Worm (Caenorhabditis elegans) whole organism, L1 larva: Measurements from ENCODE around the gene F26G1.11.

Source experiments
- C16A3.4 ChIP-seq: fragments of 150-350 bp; optimal IDR thresholded peaks from 2 replicates; lab custom pipeline; 2014; ENCODE audit warnings: missing biosample characterization, missing genetic modification characterization
- C34B4.2 ChIP-seq: sonication (generic microtip); optimal IDR thresholded peaks from 2 replicates; lab custom pipeline; 2017; ENCODE audit warnings: mild to moderate bottlenecking, missing genetic modification characterization, missing compliant biosample characterization
- F16B12.6 ChIP-seq: fragments of 150-350 bp; optimal IDR thresholded peaks from 2 replicates; lab custom pipeline; 2014; ENCODE audit warnings: missing biosample characterization, missing genetic modification characterization
- aha-1 ChIP-seq: fragments of 150-350 bp; optimal IDR thresholded peaks from 2 replicates; lab custom pipeline; 2014; ENCODE audit warnings: missing biosample characterization, missing genetic modification characterization
- ama-1 ChIP-seq: fragments of 150-350 bp; optimal IDR thresholded peaks from 2 replicates; lab custom pipeline; 2014
- ceh-63 ChIP-seq: fragments of 200-800 bp; sonication (Bioruptor generic); optimal IDR thresholded peaks from 2 replicates; lab custom pipeline; 2018; ENCODE audit warnings: mild to moderate bottlenecking, missing genetic modification characterization, missing compliant biosample characterization
- ceh-8 ChIP-seq: fragments of 200-800 bp; sonication (Bioruptor generic); optimal IDR thresholded peaks from 2 replicates; lab custom pipeline; 2018; ENCODE audit warnings: mild to moderate bottlenecking, missing genetic modification characterization, moderate library complexity, missing compliant biosample characterization
- ceh-88 ChIP-seq: fragments of 200-800 bp; sonication (Bioruptor generic); IDR thresholded peaks from 2 replicates; pipeline ENCODE4 v1.3.6; 2022; ENCODE audit warnings: missing genetic modification characterization, missing compliant biosample characterization
- ceh-90 ChIP-seq: sonication (generic microtip); optimal IDR thresholded peaks from 2 replicates; lab custom pipeline; 2016; ENCODE audit warnings: missing genetic modification characterization, missing compliant biosample characterization
- ces-1 ChIP-seq: fragments of 150-350 bp; optimal IDR thresholded peaks from 2 replicates; lab custom pipeline; 2014; ENCODE audit warnings: missing biosample characterization, missing genetic modification reagents, missing genetic modification characterization
- dpl-1 ChIP-seq, 3 experiments: fragments of 150-350 bp in 2 of 3; sonication (generic microtip) in 1 of 3; optimal IDR thresholded peaks; 2 replicates each; lab custom pipeline; 2014 to 2017; ENCODE audit warnings: missing biosample characterization in 3 of 3, missing genetic modification characterization in 3 of 3, missing genetic modification reagents in 3 of 3
- dsc-1 ChIP-seq: sonication (generic microtip); optimal IDR thresholded peaks from 2 replicates; lab custom pipeline; 2016; ENCODE audit warnings: mild to moderate bottlenecking, missing genetic modification characterization, missing compliant biosample characterization
- efl-1 ChIP-seq, 4 experiments: fragments of 150-350 bp; optimal IDR thresholded peaks in 3 of 4; peaks in 1 of 4; 1 replicate in 1 of 4; 2 replicates in 3 of 4; lab custom pipeline; 2014; ENCODE audit warnings: missing biosample characterization in 2 of 4, missing genetic modification characterization in 2 of 4, missing genetic modification reagents in 2 of 4
- egl-13 ChIP-seq: sonication (generic microtip); optimal IDR thresholded peaks from 2 replicates; lab custom pipeline; 2016; ENCODE audit warnings: missing genotype, missing genetic modification reagents, missing genetic modification characterization, missing compliant biosample characterization
- elt-2 ChIP-seq: sonication (generic microtip); optimal IDR thresholded peaks from 2 replicates; lab custom pipeline; 2016; ENCODE audit warnings: missing genetic modification characterization, mild to moderate bottlenecking, inconsistent platforms, missing compliant biosample characterization, missing genetic modification reagents
- ets-5 ChIP-seq: fragments of 200-800 bp; sonication (Bioruptor generic); IDR thresholded peaks from 2 replicates; pipeline ENCODE4 v1.3.6; 2022; ENCODE audit warnings: missing genetic modification characterization, missing compliant biosample characterization
- grh-1 ChIP-seq: fragments of 200-800 bp; sonication (Bioruptor generic); IDR thresholded peaks from 2 replicates; pipeline ENCODE4 v1.3.6; 2022; ENCODE audit warnings: missing genetic modification reagents, missing genetic modification characterization, missing compliant biosample characterization
- hlh-17 ChIP-seq: fragments of 200-800 bp; sonication (Bioruptor generic); optimal IDR thresholded peaks from 2 replicates; lab custom pipeline; 2018; ENCODE audit warnings: missing genetic modification characterization, mild to moderate bottlenecking, missing compliant biosample characterization, moderate library complexity, borderline replicate concordance
- hlh-4 ChIP-seq: sonication (generic microtip); optimal IDR thresholded peaks from 2 replicates; lab custom pipeline; 2016; ENCODE audit warnings: mild to moderate bottlenecking, missing genetic modification characterization, missing compliant biosample characterization
- lin-13 ChIP-seq: fragments of 150-350 bp; optimal IDR thresholded peaks from 2 replicates; lab custom pipeline; 2014; ENCODE audit warnings: missing biosample characterization, missing genetic modification reagents, missing genetic modification characterization
- lin-14 ChIP-seq: fragments of 200-800 bp; sonication (Bioruptor generic); optimal IDR thresholded peaks from 2 replicates; lab custom pipeline; 2018; ENCODE audit warnings: mild to moderate bottlenecking, missing genetic modification characterization, moderate library complexity, missing compliant biosample characterization
- lin-15B ChIP-seq: fragments of 150-350 bp; sonication (generic microtip); optimal IDR thresholded peaks from 3 replicates; lab custom pipeline; 2014; ENCODE audit warnings: missing biosample characterization, missing genetic modification characterization
- lin-35 ChIP-seq, 2 experiments: fragments of 150-350 bp; optimal IDR thresholded peaks; 2 replicates each; lab custom pipeline; 2014; ENCODE audit warnings: missing biosample characterization in 2 of 2, missing genetic modification characterization in 2 of 2, missing genetic modification reagents in 2 of 2
- lin-39 ChIP-seq: fragments of 150-350 bp; optimal IDR thresholded peaks from 2 replicates; lab custom pipeline; 2014; ENCODE audit warnings: missing biosample characterization, missing genetic modification reagents, missing genetic modification characterization
- lsy-2 ChIP-seq, 2 experiments: fragments of 150-350 bp; optimal IDR thresholded peaks; 2 replicates each; lab custom pipeline; 2014; ENCODE audit warnings: missing biosample characterization in 2 of 2, missing genetic modification characterization in 2 of 2
- mef-2 ChIP-seq: fragments of 150-350 bp; optimal IDR thresholded peaks from 2 replicates; lab custom pipeline; 2014; ENCODE audit warnings: missing biosample characterization, missing genetic modification characterization
- nhr-11 ChIP-seq: fragments of 150-350 bp; optimal IDR thresholded peaks from 2 replicates; lab custom pipeline; 2014; ENCODE audit warnings: missing biosample characterization, missing genetic modification characterization
- nhr-12 ChIP-seq: sonication (generic microtip); optimal IDR thresholded peaks from 2 replicates; lab custom pipeline; 2017; ENCODE audit warnings: missing biosample characterization, missing genetic modification characterization
- nhr-19 ChIP-seq: fragments of 200-800 bp; sonication (Bioruptor generic); conservative IDR thresholded peaks from 2 replicates; pipeline ENCODE4 v1.3.6; 2022; ENCODE audit warnings: missing genetic modification characterization, missing compliant biosample characterization
- nhr-28 ChIP-seq: fragments of 150-350 bp; optimal IDR thresholded peaks from 2 replicates; lab custom pipeline; 2014; ENCODE audit warnings: missing biosample characterization, missing genetic modification characterization
- nhr-47 ChIP-seq: sonication (generic microtip); optimal IDR thresholded peaks from 2 replicates; lab custom pipeline; 2016; ENCODE audit warnings: mild to moderate bottlenecking, missing genetic modification characterization, moderate library complexity, missing compliant biosample characterization
- nhr-76 ChIP-seq: sonication (generic microtip); optimal IDR thresholded peaks from 2 replicates; lab custom pipeline; 2017; ENCODE audit warnings: missing biosample characterization, missing genetic modification characterization
- nhr-77 ChIP-seq: fragments of 150-350 bp; optimal IDR thresholded peaks from 2 replicates; lab custom pipeline; 2014; ENCODE audit warnings: missing biosample characterization, missing genetic modification characterization
- nhr-85 ChIP-seq: sonication (generic microtip); peaks from one replicate; lab custom pipeline; 2016; ENCODE audit warnings: missing genetic modification characterization, inconsistent platforms, missing compliant biosample characterization
- pqm-1 ChIP-seq: sonication (generic microtip); optimal IDR thresholded peaks from 3 replicates; lab custom pipeline; 2017; ENCODE audit warnings: missing biosample characterization, missing genetic modification characterization
- rnt-1 ChIP-seq: sonication (generic microtip); optimal IDR thresholded peaks from 2 replicates; lab custom pipeline; 2016; ENCODE audit warnings: mild to moderate bottlenecking, missing genetic modification characterization, moderate library complexity, missing compliant biosample characterization
- skn-1 ChIP-seq: fragments of 150-350 bp; optimal IDR thresholded peaks from 2 replicates; lab custom pipeline; 2014; ENCODE audit warnings: missing biosample characterization, missing genetic modification characterization
- snpc-4 ChIP-seq: fragments of 150-350 bp; optimal IDR thresholded peaks from 2 replicates; lab custom pipeline; 2014; ENCODE audit warnings: missing biosample characterization, missing genetic modification characterization
- snu-23 ChIP-seq: sonication (generic microtip); optimal IDR thresholded peaks from 2 replicates; lab custom pipeline; 2016; ENCODE audit warnings: missing genetic modification characterization, missing compliant biosample characterization
- sox-4 ChIP-seq: sonication (generic microtip); optimal IDR thresholded peaks from 2 replicates; lab custom pipeline; 2016; ENCODE audit warnings: missing genetic modification characterization, missing compliant biosample characterization
- sptf-1 ChIP-seq: fragments of 150-350 bp; optimal IDR thresholded peaks from 2 replicates; lab custom pipeline; 2014; ENCODE audit warnings: missing biosample characterization, missing genetic modification characterization
- sup-37 ChIP-seq: fragments of 200-800 bp; sonication (Bioruptor generic); optimal IDR thresholded peaks from 2 replicates; lab custom pipeline; 2018; ENCODE audit warnings: mild to moderate bottlenecking, missing genetic modification characterization, missing compliant biosample characterization
- tlp-1 ChIP-seq: fragments of 150-350 bp; optimal IDR thresholded peaks from 2 replicates; lab custom pipeline; 2014; ENCODE audit warnings: missing biosample characterization, missing genetic modification characterization
- unc-130 ChIP-seq: fragments of 150-350 bp; optimal IDR thresholded peaks from 2 replicates; lab custom pipeline; 2017; ENCODE audit warnings: missing biosample characterization, missing genetic modification characterization, inconsistent platforms
- unc-30 ChIP-seq: sonication (generic microtip); optimal IDR thresholded peaks from 2 replicates; lab custom pipeline; 2017; ENCODE audit warnings: missing biosample characterization, missing genetic modification characterization
- unc-62 ChIP-seq: fragments of 150-350 bp; optimal IDR thresholded peaks from 2 replicates; lab custom pipeline; 2014; ENCODE audit warnings: missing biosample characterization, missing genetic modification reagents, missing genetic modification characterization
- unc-86 ChIP-seq: sonication (generic microtip); optimal IDR thresholded peaks from 2 replicates; lab custom pipeline; 2016; ENCODE audit warnings: missing genetic modification characterization, missing compliant biosample characterization
- unc-98 ChIP-seq: fragments of 200-800 bp; sonication (Bioruptor generic); IDR thresholded peaks from 2 replicates; pipeline ENCODE4 v1.3.6; 2022; ENCODE audit warnings: missing genetic modification characterization, missing compliant biosample characterization
- vab-15 ChIP-seq: sonication (generic microtip); optimal IDR thresholded peaks from 2 replicates; lab custom pipeline; 2017; ENCODE audit warnings: missing genotype, mild to moderate bottlenecking, missing genetic modification characterization, missing compliant biosample characterization
- zag-1 ChIP-seq: fragments of 150-350 bp; optimal IDR thresholded peaks from 2 replicates; lab custom pipeline; 2014; ENCODE audit warnings: missing biosample characterization, missing genetic modification characterization
- zip-4 ChIP-seq: fragments of 200-800 bp; sonication (Bioruptor generic); optimal IDR thresholded peaks from 2 replicates; lab custom pipeline; 2018; ENCODE audit warnings: mild to moderate bottlenecking, missing genetic modification characterization, moderate library complexity, missing compliant biosample characterization
- ztf-4 ChIP-seq: fragments of 150-350 bp; optimal IDR thresholded peaks from 2 replicates; lab custom pipeline; 2014; ENCODE audit warnings: missing biosample characterization, missing genetic modification characterization

F26G1.11 gene

ce11 chrII:4790687-4791086 lies 13.8 kb downstream of the F26G1.11 start:
- TF ChIP-seq rnt-1 (tag; lab: Kevin White, UChicago) (peak; percentile 31), pqm-1 (tag; lab: Kevin White, UChicago) (no peak), mef-2 (tag; lab: Kevin White, UChicago) (no peak), ces-1 (GFP tag; lab: Kevin White, UChicago) (no peak), dpl-1 (GFP tag; optimal IDR thresholded peaks at IDR 0.05; lab: Kevin White, UChicago) (peak in 1 of 3 experiments; percentile 11), efl-1 (optimal IDR thresholded peaks at IDR 0.05; lab: Kevin White, UChicago) (peak in 1 of 2 experiments; percentile 1), efl-1 (GFP tag; optimal IDR thresholded peaks at IDR 0.05 in 1 of 2; lab: Kevin White, UChicago) (no peak), aha-1 (tag; lab: Kevin White, UChicago) (no peak), ceh-90 (tag; lab: Kevin White, UChicago) (no peak), ceh-63 (GFP tag; lab: Kevin White, UChicago) (no peak), hlh-17 (no peak), dsc-1 (tag; lab: Kevin White, UChicago) (no peak), unc-30 (tag; lab: Kevin White, UChicago) (no peak), zag-1 (tag; lab: Kevin White, UChicago) (no peak)

- TF ChIP-seq snu-23 (GFP tag; lab: Kevin White, UChicago) (peak; percentile 66), unc-130 (tag; lab: Kevin White, UChicago) (peak; percentile 54), skn-1 (peak; percentile 71), nhr-19 (GFP tag; lab: Robert Waterston, UW) (peak; percentile 80), F16B12.6 (tag; lab: Kevin White, UChicago) (peak; percentile 50), dpl-1 (GFP tag; optimal IDR thresholded peaks at IDR 0.05; lab: Kevin White, UChicago) (peak; percentile 84 to 93 (median 92)), elt-2 (tag; lab: Kevin White, UChicago) (peak; percentile 92), lin-15B (tag; lab: Kevin White, UChicago) (no peak), egl-13 (tag; lab: Kevin White, UChicago) (peak; percentile 92), C16A3.4 (tag; lab: Kevin White, UChicago) (peak; percentile 12), ceh-88 (GFP tag; lab: Robert Waterston, UW) (peak; percentile 35; the same call in 1 of the 2 replicates), lin-35 (GFP tag; optimal IDR thresholded peaks at IDR 0.05; lab: Kevin White, UChicago) (peak; percentile 90 to 95), ceh-90 (tag; lab: Kevin White, UChicago) (peak; percentile 98), nhr-28 (no peak), nhr-76 (tag; lab: Kevin White, UChicago) (no peak), lin-13 (peak; percentile 2), ets-5 (no peak), lin-39 (peak; percentile 47), ztf-4 (tag; lab: Kevin White, UChicago) (no peak), nhr-12 (tag; lab: Kevin White, UChicago) (no peak), hlh-17 (no peak), sup-37 (GFP tag; lab: Kevin White, UChicago) (peak; percentile 61), nhr-11 (tag; lab: Kevin White, UChicago) (no peak), lsy-2 (tag; optimal IDR thresholded peaks at IDR 0.05; lab: Kevin White, UChicago) (peak; percentile 67 to 74), C34B4.2 (peak; percentile 37), ama-1 (lab: Kevin White, UChicago) (no peak), nhr-47 (tag; lab: Kevin White, UChicago) (peak; percentile 89), dsc-1 (tag; lab: Kevin White, UChicago) (peak; percentile 90), nhr-85 (peak; percentile 90), zip-4 (GFP tag; lab: Kevin White, UChicago) (peak; percentile 56), ceh-8 (GFP tag; lab: Kevin White, UChicago) (peak; percentile 42), hlh-4 (tag; lab: Kevin White, UChicago) (peak; percentile 79), tlp-1 (tag; lab: Kevin White, UChicago) (no peak), grh-1 (GFP tag; lab: Robert Waterston, UW) (peak; percentile 79), sptf-1 (tag; lab: Kevin White, UChicago) (no peak), snpc-4 (tag; lab: Kevin White, UChicago) (peak; percentile 30), sox-4 (tag; lab: Kevin White, UChicago) (peak; percentile 84), unc-62 (GFP tag; lab: Kevin White, UChicago) (no peak), lin-14 (GFP tag; lab: Kevin White, UChicago) (peak; percentile 65), unc-86 (tag; lab: Kevin White, UChicago) (peak; percentile 69), nhr-77 (tag; lab: Kevin White, UChicago) (no peak), vab-15 (tag; lab: Kevin White, UChicago) (no peak), unc-98 (GFP tag; lab: Robert Waterston, UW) (peak; percentile 82)
Observed at ce11 chrII:4791272-4791671, 14.3 kb downstream of the F26G1.11 start, which contains the start of gene F26G1.1. Gene F26G1.1, plus strand, starts transcription at chrII:4791618.
